Fruit fly (Drosophila melanogaster) Kc167 (cell line): ENCODE results near the gene O-fut2.

Experiments
- Myc ChIP-seq: fragments of >200 bp; optimal IDR thresholded peaks from 2 replicates; lab custom pipeline; 2017; ENCODE audit warnings: missing external identifiers
- Sin3A ChIP-seq: fragments of >200 bp; optimal IDR thresholded peaks from 2 replicates; lab custom pipeline; 2018; ENCODE audit warnings: missing external identifiers
- h ChIP-seq: fragments of >200 bp; optimal IDR thresholded peaks from 3 replicates; lab custom pipeline; 2018; ENCODE audit warnings: missing external identifiers
- insv ChIP-seq: fragments of >200 bp; optimal IDR thresholded peaks from 3 replicates; lab custom pipeline; 2018; ENCODE audit warnings: missing external identifiers
- psq ChIP-seq: fragments of >200 bp; optimal IDR thresholded peaks from 2 replicates; lab custom pipeline; 2017; ENCODE audit warnings: missing external identifiers
- ttk ChIP-seq: sonication (Bioruptor generic); optimal IDR thresholded peaks from 2 replicates; lab custom pipeline; 2017; ENCODE audit warnings: missing external identifiers

O-fut2 gene

dm6 chrX:1470562-1470961, 4.8 kb upstream of the O-fut2 start, which contains the start of gene pck:
TSS of gene pck (plus strand) at chrX:1470666.
- TF ChIP-seq Myc (lab: Kevin White, UChicago) (no peak), insv (lab: Kevin White, UChicago) (no peak), ttk (lab: Kevin White, UChicago) (no peak), h (lab: Kevin White, UChicago) (no peak), Sin3A (lab: Kevin White, UChicago) (no peak), psq (lab: Kevin White, UChicago) (no peak)

- TF ChIP-seq ttk (lab: Kevin White, UChicago) (no peak), h (lab: Kevin White, UChicago) (no peak), insv (lab: Kevin White, UChicago) (no peak), Sin3A (lab: Kevin White, UChicago) (no peak), Myc (lab: Kevin White, UChicago) (no peak), psq (lab: Kevin White, UChicago) (no peak)
These were observed 3.9 kb upstream of the O-fut2 start, which contains the start of gene CG32808 for dm6 chrX:1469717-1470116. TSS of gene CG32808 (minus strand) at chrX:1469817.

- TF ChIP-seq h (lab: Kevin White, UChicago) (no peak), insv (lab: Kevin White, UChicago) (no peak), psq (lab: Kevin White, UChicago) (no peak), ttk (lab: Kevin White, UChicago) (no peak), Myc (lab: Kevin White, UChicago) (no peak), Sin3A (lab: Kevin White, UChicago) (no peak)
These were observed 1.5 kb upstream of the O-fut2 start, which contains the start of gene CG14778 for dm6 chrX:1467382-1467592. TSS of gene CG14778 (plus strand) at chrX:1467493.

dm6 chrX:1466505-1467381, 947 bp upstream of the O-fut2 start:
- TF ChIP-seq h (lab: Kevin White, UChicago): no peak
- TF ChIP-seq Myc (lab: Kevin White, UChicago): no peak
- TF ChIP-seq ttk (lab: Kevin White, UChicago): no peak
- TF ChIP-seq Sin3A (lab: Kevin White, UChicago): no peak
- no peak for TF ChIP-seq psq (lab: Kevin White, UChicago)
- TF ChIP-seq insv (lab: Kevin White, UChicago): no peak

- no peak for TF ChIP-seq ttk (lab: Kevin White, UChicago)
- no peak for TF ChIP-seq h (lab: Kevin White, UChicago)
- no peak for TF ChIP-seq insv (lab: Kevin White, UChicago)
- TF ChIP-seq psq (lab: Kevin White, UChicago): no peak
- no peak for TF ChIP-seq Myc (lab: Kevin White, UChicago)
- TF ChIP-seq Sin3A (lab: Kevin White, UChicago): no peak
These were observed 1.8 kb downstream of the O-fut2 start, which contains the start of gene Ns3 for dm6 chrX:1464033-1464432. TSS of gene Ns3 (minus strand) at chrX:1464220.

- TF ChIP-seq ttk (lab: Kevin White, UChicago) (no peak), psq (lab: Kevin White, UChicago) (no peak), Sin3A (lab: Kevin White, UChicago) (no peak), insv (lab: Kevin White, UChicago) (no peak), Myc (lab: Kevin White, UChicago) (no peak), h (lab: Kevin White, UChicago) (no peak)
These were observed 4.3 kb downstream of the O-fut2 start, which contains the start of gene CG14787 for dm6 chrX:1461544-1461943. TSS of gene CG14787 (minus strand) at chrX:1461676.

- no peak for TF ChIP-seq insv (lab: Kevin White, UChicago)
- no peak for TF ChIP-seq h (lab: Kevin White, UChicago)
- no peak for TF ChIP-seq Myc (lab: Kevin White, UChicago)
- no peak for TF ChIP-seq ttk (lab: Kevin White, UChicago)
- TF ChIP-seq psq (lab: Kevin White, UChicago): no peak
- TF ChIP-seq Sin3A (lab: Kevin White, UChicago): no peak
These were observed 5.4 kb downstream of the O-fut2 start, which contains the start of gene Lrpprc2 for dm6 chrX:1460278-1460872. TSS of gene Lrpprc2 (minus strand) at chrX:1460617.

- TF ChIP-seq Myc (lab: Kevin White, UChicago): no peak
- TF ChIP-seq insv (lab: Kevin White, UChicago): no peak
- no peak for TF ChIP-seq Sin3A (lab: Kevin White, UChicago)
- no peak for TF ChIP-seq ttk (lab: Kevin White, UChicago)
- TF ChIP-seq h (lab: Kevin White, UChicago): no peak
- TF ChIP-seq psq (lab: Kevin White, UChicago): no peak
These were observed 8.8 kb downstream of the O-fut2 start, which contains the start of gene CG14785 for dm6 chrX:1456954-1457353. TSS of gene CG14785 (minus strand) at chrX:1457054.

- no peak for TF ChIP-seq h (lab: Kevin White, UChicago)
- TF ChIP-seq Sin3A (lab: Kevin White, UChicago): no peak
- TF ChIP-seq ttk (lab: Kevin White, UChicago): no peak
- no peak for TF ChIP-seq insv (lab: Kevin White, UChicago)
- TF ChIP-seq Myc (lab: Kevin White, UChicago): no peak
- no peak for TF ChIP-seq psq (lab: Kevin White, UChicago)
These were observed 11.0 kb downstream of the O-fut2 start for dm6 chrX:1454837-1455236.

dm6 chrX:1452130-1452529, 13.7 kb downstream of the O-fut2 start, which contains the start of gene Gr2a:
TSS of gene Gr2a (plus strand) at chrX:1452430.
- no peak for TF ChIP-seq Myc (lab: Kevin White, UChicago)
- no peak for TF ChIP-seq psq (lab: Kevin White, UChicago)
- no peak for TF ChIP-seq h (lab: Kevin White, UChicago)
- no peak for TF ChIP-seq Sin3A (lab: Kevin White, UChicago)
- TF ChIP-seq ttk (lab: Kevin White, UChicago): no peak
- no peak for TF ChIP-seq insv (lab: Kevin White, UChicago)
